Worm (Caenorhabditis elegans) whole organism, L1 larva: ENCODE data around the gene asp-18.

Experiments used
- C34B4.2 ChIP-seq: sonication (generic microtip); optimal IDR thresholded peaks from 2 replicates; lab custom pipeline; 2017; ENCODE audit warnings: mild to moderate bottlenecking, missing genetic modification characterization, missing compliant biosample characterization
- F16B12.6 ChIP-seq: fragments of 150-350 bp; optimal IDR thresholded peaks from 2 replicates; lab custom pipeline; 2014; ENCODE audit warnings: missing biosample characterization, missing genetic modification characterization
- aha-1 ChIP-seq: fragments of 150-350 bp; optimal IDR thresholded peaks from 2 replicates; lab custom pipeline; 2014; ENCODE audit warnings: missing biosample characterization, missing genetic modification characterization
- aly-2 ChIP-seq: fragments of 150-350 bp; optimal IDR thresholded peaks from 2 replicates; lab custom pipeline; 2014; ENCODE audit warnings: missing biosample characterization, missing genetic modification characterization
- blmp-1 ChIP-seq: fragments of 150-350 bp; optimal IDR thresholded peaks from 2 replicates; lab custom pipeline; 2014; ENCODE audit warnings: missing biosample characterization, missing genetic modification characterization
- ceh-82 ChIP-seq, 3 experiments: fragments of 150-350 bp in 1 of 3; sonication (generic microtip) in 2 of 3; optimal IDR thresholded peaks; 2 replicates each; lab custom pipeline; 2014 to 2017; ENCODE audit warnings: missing biosample characterization in 3 of 3, missing genetic modification characterization in 3 of 3
- ceh-88 ChIP-seq: fragments of 200-800 bp; sonication (Bioruptor generic); IDR thresholded peaks from 2 replicates; pipeline ENCODE4 v1.3.6; 2022; ENCODE audit warnings: missing genetic modification characterization, missing compliant biosample characterization
- dpl-1 ChIP-seq, 3 experiments: fragments of 150-350 bp in 2 of 3; sonication (generic microtip) in 1 of 3; optimal IDR thresholded peaks; 2 replicates each; lab custom pipeline; 2014 to 2017; ENCODE audit warnings: missing biosample characterization in 3 of 3, missing genetic modification characterization in 3 of 3, missing genetic modification reagents in 3 of 3
- dsc-1 ChIP-seq: sonication (generic microtip); optimal IDR thresholded peaks from 2 replicates; lab custom pipeline; 2016; ENCODE audit warnings: mild to moderate bottlenecking, missing genetic modification characterization, missing compliant biosample characterization
- efl-1 ChIP-seq, 4 experiments: fragments of 150-350 bp; optimal IDR thresholded peaks in 3 of 4; peaks in 1 of 4; 1 replicate in 1 of 4; 2 replicates in 3 of 4; lab custom pipeline; 2014; ENCODE audit warnings: missing biosample characterization in 2 of 4, missing genetic modification characterization in 2 of 4, missing genetic modification reagents in 2 of 4
- egl-27 ChIP-seq, 2 experiments: fragments of 150-350 bp in 1 of 2; sonication (generic microtip); optimal IDR thresholded peaks; 3 replicates each; lab custom pipeline; 2017 to 2018; ENCODE audit warnings: missing biosample characterization in 2 of 2, missing genetic modification characterization in 2 of 2, missing genetic modification reagents in 2 of 2
- irx-1 ChIP-seq: sonication (generic microtip); optimal IDR thresholded peaks from 2 replicates; lab custom pipeline; 2016; ENCODE audit warnings: missing genetic modification characterization, missing compliant biosample characterization
- isw-1 ChIP-seq: fragments of 200-800 bp; sonication (Bioruptor generic); IDR thresholded peaks from 2 replicates; pipeline ENCODE4 v1.3.6; 2022; ENCODE audit warnings: missing genetic modification characterization, missing compliant biosample characterization
- jun-1 ChIP-seq: fragments of 150-350 bp; optimal IDR thresholded peaks from 2 replicates; lab custom pipeline; 2014; ENCODE audit warnings: missing biosample characterization, missing genetic modification reagents, missing genetic modification characterization
- lin-13 ChIP-seq: fragments of 150-350 bp; optimal IDR thresholded peaks from 2 replicates; lab custom pipeline; 2014; ENCODE audit warnings: missing biosample characterization, missing genetic modification reagents, missing genetic modification characterization
- lir-3 ChIP-seq: sonication (generic microtip); optimal IDR thresholded peaks from 2 replicates; lab custom pipeline; 2016; ENCODE audit warnings: mild to moderate bottlenecking, missing genetic modification characterization, moderate library complexity, missing compliant biosample characterization; ENCODE audit not compliant: poor library complexity
- lsy-2 ChIP-seq, 2 experiments: fragments of 150-350 bp; optimal IDR thresholded peaks; 2 replicates each; lab custom pipeline; 2014; ENCODE audit warnings: missing biosample characterization in 2 of 2, missing genetic modification characterization in 2 of 2
- mab-9 ChIP-seq: fragments of 200-800 bp; sonication (Bioruptor generic); IDR thresholded peaks from 2 replicates; pipeline ENCODE4 v1.3.6; 2022; ENCODE audit warnings: missing genetic modification reagents, missing genetic modification characterization, missing compliant biosample characterization
- mdl-1 ChIP-seq, 2 experiments: fragments of 150-350 bp; optimal IDR thresholded peaks; 2 replicates each; lab custom pipeline; 2014 to 2017; ENCODE audit warnings: missing biosample characterization in 2 of 2, missing genetic modification characterization in 2 of 2, inconsistent platforms in 1 of 2
- mef-2 ChIP-seq: fragments of 150-350 bp; optimal IDR thresholded peaks from 2 replicates; lab custom pipeline; 2014; ENCODE audit warnings: missing biosample characterization, missing genetic modification characterization
- nhr-11 ChIP-seq: fragments of 150-350 bp; optimal IDR thresholded peaks from 2 replicates; lab custom pipeline; 2014; ENCODE audit warnings: missing biosample characterization, missing genetic modification characterization
- nhr-76 ChIP-seq: sonication (generic microtip); optimal IDR thresholded peaks from 2 replicates; lab custom pipeline; 2017; ENCODE audit warnings: missing biosample characterization, missing genetic modification characterization
- nhr-84 ChIP-seq: sonication (generic microtip); optimal IDR thresholded peaks from 2 replicates; lab custom pipeline; 2017; ENCODE audit warnings: missing biosample characterization, missing genetic modification characterization
- pag-3 ChIP-seq: sonication (generic microtip); optimal IDR thresholded peaks from 2 replicates; lab custom pipeline; 2017; ENCODE audit warnings: missing genetic modification characterization, mild to moderate bottlenecking, missing compliant biosample characterization, antibody characterized with exemption, borderline replicate concordance; ENCODE audit not compliant: insufficient read depth
- pax-3 ChIP-seq: fragments of 200-800 bp; sonication (Bioruptor generic); optimal IDR thresholded peaks from 2 replicates; lab custom pipeline; 2018; ENCODE audit warnings: mild to moderate bottlenecking, missing genetic modification characterization, moderate library complexity, missing compliant biosample characterization
- skn-1 ChIP-seq: fragments of 150-350 bp; optimal IDR thresholded peaks from 2 replicates; lab custom pipeline; 2014; ENCODE audit warnings: missing biosample characterization, missing genetic modification characterization
- snu-23 ChIP-seq: sonication (generic microtip); optimal IDR thresholded peaks from 2 replicates; lab custom pipeline; 2016; ENCODE audit warnings: missing genetic modification characterization, missing compliant biosample characterization
- sptf-1 ChIP-seq: fragments of 150-350 bp; optimal IDR thresholded peaks from 2 replicates; lab custom pipeline; 2014; ENCODE audit warnings: missing biosample characterization, missing genetic modification characterization
- tbx-2 ChIP-seq: sonication (generic microtip); optimal IDR thresholded peaks from 2 replicates; lab custom pipeline; 2016; ENCODE audit warnings: missing genetic modification characterization, missing compliant biosample characterization
- tlp-1 ChIP-seq: fragments of 150-350 bp; optimal IDR thresholded peaks from 2 replicates; lab custom pipeline; 2014; ENCODE audit warnings: missing biosample characterization, missing genetic modification characterization
- unc-30 ChIP-seq: sonication (generic microtip); optimal IDR thresholded peaks from 2 replicates; lab custom pipeline; 2017; ENCODE audit warnings: missing biosample characterization, missing genetic modification characterization
- unc-98 ChIP-seq: fragments of 200-800 bp; sonication (Bioruptor generic); IDR thresholded peaks from 2 replicates; pipeline ENCODE4 v1.3.6; 2022; ENCODE audit warnings: missing genetic modification characterization, missing compliant biosample characterization
- xbp-1 ChIP-seq: sonication (generic microtip); optimal IDR thresholded peaks from 2 replicates; lab custom pipeline; 2016; ENCODE audit warnings: missing genetic modification characterization, missing compliant biosample characterization
- zip-4 ChIP-seq: fragments of 200-800 bp; sonication (Bioruptor generic); optimal IDR thresholded peaks from 2 replicates; lab custom pipeline; 2018; ENCODE audit warnings: mild to moderate bottlenecking, missing genetic modification characterization, moderate library complexity, missing compliant biosample characterization
- ztf-11 ChIP-seq, 2 experiments: sonication (generic microtip); optimal IDR thresholded peaks; 2 replicates each; lab custom pipeline; 2016 to 2017; ENCODE audit warnings: missing genetic modification characterization in 2 of 2, missing biosample characterization in 1 of 2, missing compliant biosample characterization in 1 of 2
- ztf-4 ChIP-seq: fragments of 150-350 bp; optimal IDR thresholded peaks from 2 replicates; lab custom pipeline; 2014; ENCODE audit warnings: missing biosample characterization, missing genetic modification characterization

asp-18 gene

DNA sequence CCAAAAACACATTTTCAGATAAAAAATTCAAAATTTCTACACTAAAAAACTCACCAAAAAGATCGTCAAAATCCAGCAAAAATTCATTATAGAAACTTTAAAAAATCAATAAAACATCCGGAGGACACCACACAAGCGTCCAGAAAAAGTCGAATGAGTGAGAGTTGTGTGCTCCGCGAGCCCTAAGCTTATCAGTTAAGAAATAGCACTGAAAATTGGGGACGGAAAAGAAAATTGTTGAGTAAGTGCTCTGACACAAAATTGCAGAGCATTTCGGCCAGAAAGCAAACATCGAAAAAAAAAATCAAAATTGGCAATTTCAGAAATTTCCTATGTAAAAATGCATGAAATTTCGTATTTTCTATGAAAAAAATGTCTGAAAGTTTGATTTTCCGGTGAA, 6.2 kb upstream of the asp-18 start:
- no peak for TF ChIP-seq irx-1 (tag; lab: Kevin White, UChicago)
- no peak for TF ChIP-seq lin-13 (GFP tag; lab: Kevin White, UChicago)
- no peak for TF ChIP-seq dsc-1 (tag; lab: Kevin White, UChicago)
- TF ChIP-seq egl-27 (tag; optimal IDR thresholded peaks at IDR 0.05; lab: Kevin White, UChicago) = no peak
- no peak for TF ChIP-seq isw-1

DNA sequence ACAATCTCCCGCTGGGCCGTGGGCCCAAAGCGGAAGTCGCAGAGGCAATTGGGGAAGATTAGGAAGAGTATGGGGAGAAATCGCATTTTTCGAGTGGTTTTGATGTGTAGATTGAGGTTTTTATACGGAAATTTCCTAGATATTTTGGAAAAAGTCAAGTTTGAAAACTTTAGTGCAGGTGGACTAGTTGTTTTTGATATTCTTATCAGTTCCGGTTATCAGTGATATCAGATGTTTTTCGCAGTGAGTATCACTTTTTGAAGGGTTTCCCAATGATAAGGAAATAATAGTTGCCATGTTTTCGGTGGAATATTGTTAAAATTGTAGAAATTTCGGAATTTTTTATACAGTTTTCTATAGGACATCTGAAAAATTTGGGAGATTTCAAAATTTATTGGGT, 2.9 kb upstream of the asp-18 start, which contains the start of gene scl-20:
TSS of gene scl-20 (minus strand) at position 101 of the 400 bp plus-strand sequence.
- TF ChIP-seq tlp-1 (no peak), mdl-1 (tag; optimal IDR thresholded peaks at IDR 0.05; lab: Kevin White, UChicago) (no peak), ceh-82 (tag; optimal IDR thresholded peaks at IDR 0.05; lab: Kevin White, UChicago) (no peak), lsy-2 (tag; optimal IDR thresholded peaks at IDR 0.05; lab: Kevin White, UChicago) (no peak), efl-1 (optimal IDR thresholded peaks at IDR 0.05; lab: Kevin White, UChicago) (no peak), efl-1 (GFP tag; optimal IDR thresholded peaks at IDR 0.05 in 1 of 2; lab: Kevin White, UChicago) (no peak)

DNA sequence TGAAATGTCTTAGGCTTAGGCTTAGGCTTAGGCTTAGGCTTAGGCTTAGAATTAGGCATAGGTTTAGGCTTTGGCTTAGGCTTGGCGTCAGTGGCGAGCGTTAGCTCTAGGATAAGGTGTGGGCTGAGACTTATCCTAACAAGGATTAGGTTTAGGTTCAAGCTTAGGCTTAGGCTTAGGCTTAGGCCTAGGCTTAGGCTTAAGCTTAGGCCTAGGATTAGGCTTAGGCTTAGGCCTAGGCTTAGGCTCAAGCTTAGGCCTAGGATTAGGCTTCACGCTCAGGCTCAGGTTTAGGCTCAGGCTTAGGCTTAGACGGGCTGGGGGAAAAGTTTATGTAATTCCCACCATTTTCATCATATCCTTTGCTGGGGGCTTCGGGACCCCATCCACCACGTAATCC, 2.5 kb upstream of the asp-18 start:
- TF ChIP-seq dpl-1 (GFP tag; optimal IDR thresholded peaks at IDR 0.05; lab: Kevin White, UChicago) (no peak), mab-9 (GFP tag; lab: Robert Waterston, UW) (no peak), blmp-1 (no peak), mdl-1 (tag; optimal IDR thresholded peaks at IDR 0.05; lab: Kevin White, UChicago) (no peak), lir-3 (tag; lab: Kevin White, UChicago) (no peak), skn-1 (tag; lab: Kevin White, UChicago) (no peak), xbp-1 (tag; lab: Kevin White, UChicago) (no peak), ceh-88 (no peak), aha-1 (no peak), tlp-1 (no peak), pag-3 (no peak), snu-23 (GFP tag; lab: Kevin White, UChicago) (no peak), irx-1 (tag; lab: Kevin White, UChicago) (no peak), mef-2 (no peak), F16B12.6 (tag; lab: Kevin White, UChicago) (no peak), nhr-11 (no peak), zip-4 (GFP tag; lab: Kevin White, UChicago) (no peak)

DNA sequence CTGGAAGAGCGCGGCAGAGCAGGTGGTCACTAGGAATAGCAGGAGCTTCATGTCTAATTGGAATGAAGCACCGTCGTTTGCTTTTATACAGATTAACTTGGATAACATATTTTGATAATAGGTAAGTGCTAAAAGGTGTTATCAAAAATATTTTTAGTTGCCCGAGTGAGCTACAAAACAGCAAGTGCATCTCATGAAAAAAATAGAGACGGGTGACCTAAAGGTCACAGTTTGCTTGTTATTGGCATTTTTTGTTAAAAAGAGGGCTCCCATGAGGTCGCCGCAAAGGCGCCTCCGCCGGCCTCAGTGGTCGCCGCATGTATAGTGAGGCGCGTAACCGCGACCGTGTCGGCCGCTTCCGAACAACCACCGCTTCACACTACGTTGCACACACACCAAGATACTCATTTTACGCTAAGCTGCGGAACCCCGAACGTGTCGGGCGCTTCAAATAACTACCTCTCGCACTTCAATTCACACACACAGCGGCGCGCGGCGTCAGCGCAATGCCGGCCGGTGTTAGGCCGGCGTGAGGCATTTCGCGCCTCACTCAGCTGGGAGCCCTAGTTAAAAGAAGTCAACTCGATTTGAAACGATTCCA, 2.1 kb downstream of the asp-18 start, which contains the start of gene asp-19:
TSS of gene asp-19 (minus strand) at position 51 of the 601 bp plus-strand sequence.
- TF ChIP-seq aly-2 (tag; lab: Kevin White, UChicago) (no peak), jun-1 (tag; lab: Kevin White, UChicago) (no peak), nhr-76 (no peak), ztf-11 (tag; optimal IDR thresholded peaks at IDR 0.05; lab: Kevin White, UChicago) (no peak), lsy-2 (tag; optimal IDR thresholded peaks at IDR 0.05; lab: Kevin White, UChicago) (no peak), sptf-1 (tag; lab: Kevin White, UChicago) (no peak), mef-2 (no peak), efl-1 (optimal IDR thresholded peaks at IDR 0.05; lab: Kevin White, UChicago) (no peak), efl-1 (GFP tag; optimal IDR thresholded peaks at IDR 0.05 in 1 of 2; lab: Kevin White, UChicago) (no peak), lir-3 (tag; lab: Kevin White, UChicago) (no peak), pax-3 (tag; lab: Kevin White, UChicago) (no peak), ztf-4 (no peak), pag-3 (no peak), tbx-2 (tag; lab: Kevin White, UChicago) (no peak), nhr-84 (no peak), unc-30 (no peak), unc-98 (GFP tag; lab: Robert Waterston, UW) (no peak), C34B4.2 (no peak), ceh-82 (tag; optimal IDR thresholded peaks at IDR 0.05; lab: Kevin White, UChicago) (no peak), xbp-1 (tag; lab: Kevin White, UChicago) (no peak)
